Worm (Caenorhabditis elegans) whole organism, late embryonic: ENCODE results near the gene srlf-16.

Experiments used
- dve-1 ChIP-seq: sonication (generic microtip); optimal IDR thresholded peaks from 2 replicates; lab custom pipeline; 2017; ENCODE audit warnings: antibody characterized with exemption, mild to moderate bottlenecking, missing genetic modification characterization, missing compliant biosample characterization
- elt-4 ChIP-seq: sonication (generic microtip); optimal IDR thresholded peaks from 2 replicates; lab custom pipeline; 2016; ENCODE audit warnings: missing genetic modification characterization, missing compliant biosample characterization
- lin-11 ChIP-seq: fragments of 200-800 bp; sonication (Bioruptor generic); optimal IDR thresholded peaks from 2 replicates; lab custom pipeline; 2018; ENCODE audit warnings: mild to moderate bottlenecking, missing genetic modification characterization, missing compliant biosample characterization
- odd-2 ChIP-seq: sonication (generic microtip); optimal IDR thresholded peaks from 2 replicates; lab custom pipeline; 2017; ENCODE audit warnings: antibody characterized with exemption, mild to moderate bottlenecking, missing genetic modification characterization, missing compliant biosample characterization
- pag-3 ChIP-seq: sonication (generic microtip); optimal IDR thresholded peaks from 2 replicates; lab custom pipeline; 2016; ENCODE audit warnings: missing compliant biosample characterization, missing genetic modification characterization, borderline replicate concordance
- pat-9 ChIP-seq: fragments of 200-800 bp; sonication (Bioruptor generic); optimal IDR thresholded peaks from 2 replicates; lab custom pipeline; 2018; ENCODE audit warnings: mild to moderate bottlenecking, missing genetic modification characterization, moderate library complexity, missing compliant biosample characterization
- pha-4 ChIP-seq: fragments of 150-350 bp; optimal IDR thresholded peaks from 2 replicates; lab custom pipeline; 2018; ENCODE audit warnings: missing biosample characterization, missing genetic modification reagents, missing genetic modification characterization
- syd-9 ChIP-seq: sonication (generic microtip); optimal IDR thresholded peaks from 2 replicates; lab custom pipeline; 2016; ENCODE audit warnings: mild to moderate bottlenecking, missing genetic modification characterization, moderate library complexity, missing compliant biosample characterization
- unc-42 ChIP-seq: sonication (generic microtip); optimal IDR thresholded peaks from 2 replicates; lab custom pipeline; 2016; ENCODE audit warnings: missing genotype, missing genetic modification characterization, missing compliant biosample characterization

ce11 chrV:8072047-8072446, 32.5 kb upstream of the srlf-16 start, which contains the start of gene str-144:
- TF ChIP-seq syd-9 (tag; lab: Kevin White, UChicago) (no peak), elt-4 (tag; lab: Kevin White, UChicago) (no peak), pag-3 (no peak), pha-4 (tag; lab: Kevin White, UChicago) (no peak), odd-2 (tag; lab: Kevin White, UChicago) (no peak), pat-9 (tag; lab: Kevin White, UChicago) (no peak), unc-42 (tag; lab: Kevin White, UChicago) (no peak), lin-11 (tag; lab: Kevin White, UChicago) (no peak), dve-1 (no peak)
